Worm (Caenorhabditis elegans) whole organism, L3 larva: Measurements from ENCODE around the gene C06E4.2.

Source experiments
- ceh-82 ChIP-seq: fragments of 150-350 bp; optimal IDR thresholded peaks from 2 replicates; lab custom pipeline; 2014; ENCODE audit warnings: missing biosample characterization, missing genetic modification characterization
- elt-1 ChIP-seq: fragments of 150-350 bp; optimal IDR thresholded peaks from 2 replicates; lab custom pipeline; 2014; ENCODE audit warnings: missing biosample characterization, missing genetic modification characterization
- elt-3 ChIP-seq, 3 experiments: fragments of 150-350 bp in 1 of 3; sonication (generic microtip) in 2 of 3; optimal IDR thresholded peaks; 2 replicates in 2 of 3; 4 replicates in 1 of 3; lab custom pipeline; 2014 to 2017; ENCODE audit warnings: missing biosample characterization in 3 of 3, missing genetic modification characterization in 3 of 3
- nhr-12 ChIP-seq: fragments of 150-350 bp; optimal IDR thresholded peaks from 2 replicates; lab custom pipeline; 2014; ENCODE audit warnings: missing biosample characterization, missing genetic modification characterization
- nhr-237 ChIP-seq: fragments of 150-350 bp; optimal IDR thresholded peaks from 2 replicates; lab custom pipeline; 2014; ENCODE audit warnings: missing biosample characterization, missing genetic modification characterization
- nhr-43 ChIP-seq: sonication (generic microtip); optimal IDR thresholded peaks from 2 replicates; lab custom pipeline; 2016; ENCODE audit warnings: mild to moderate bottlenecking, missing genetic modification characterization, missing compliant biosample characterization; ENCODE audit not compliant: poor library complexity, severe bottlenecking
- nhr-76 ChIP-seq: fragments of 150-350 bp; sonication (generic microtip); optimal IDR thresholded peaks from 5 replicates; lab custom pipeline; 2014; ENCODE audit warnings: missing biosample characterization, missing genetic modification characterization
- zag-1 ChIP-seq: fragments of 150-350 bp; optimal IDR thresholded peaks from 2 replicates; lab custom pipeline; 2014; ENCODE audit warnings: missing biosample characterization, missing genetic modification characterization

- TF ChIP-seq nhr-237 (tag; lab: Kevin White, UChicago) (no peak), nhr-12 (tag; lab: Kevin White, UChicago) (no peak), elt-1 (tag; lab: Kevin White, UChicago) (no peak), ceh-82 (no peak), elt-3 (tag; optimal IDR thresholded peaks at IDR 0.05; lab: Kevin White, UChicago) (no peak), zag-1 (no peak), nhr-43 (tag; lab: Kevin White, UChicago) (no peak), nhr-76 (tag; lab: Kevin White, UChicago) (no peak)
Observed at ce11 chrIV:7305325-7305724, 28.6 kb downstream of the C06E4.2 start, which contains the start of gene npr-27.
